Worm (Caenorhabditis elegans): ENCODE results near the gene ZK792.7.
A peak's percentile ranks its signal among the peaks of the same experiment; 100 is the strongest.

Gene ZK792.7

ce11 chrIV:11710331-11710730, 16.1 kb downstream of the ZK792.7 start (continued):
- no peak for TF ChIP-seq lin-39 (tag; optimal IDR thresholded peaks at IDR 0.05)

DNA sequence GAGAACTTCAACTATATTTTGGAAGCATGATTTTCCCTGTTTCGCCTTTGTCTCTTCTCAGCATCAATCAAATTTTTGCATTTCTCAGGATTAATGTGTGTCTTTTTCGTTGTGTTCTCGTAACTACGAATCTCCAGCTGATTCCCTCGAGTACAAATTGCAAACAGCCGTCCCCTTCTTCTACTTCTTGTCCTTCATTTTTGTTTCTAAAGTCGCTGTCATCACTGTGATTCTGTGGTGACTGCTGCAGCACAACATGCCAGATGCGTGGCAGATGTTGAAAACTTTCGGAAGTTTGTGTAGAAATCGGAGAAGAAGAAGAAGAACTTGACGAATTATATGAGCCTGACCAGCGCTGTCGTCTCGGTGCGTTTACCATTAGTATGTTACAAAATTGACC, 19.0 kb downstream of the ZK792.7 start:
- TF ChIP-seq fos-1 (tag; optimal IDR thresholded peaks at IDR 0.05) (no peak), tra-1 (GFP tag; IDR thresholded peaks at IDR 0.05) (no peak), zfp-2 (tag; optimal IDR thresholded peaks at IDR 0.05) (no peak), ceh-62 (tag; optimal IDR thresholded peaks at IDR 0.05) (no peak), zip-11 (GFP tag; IDR thresholded peaks at IDR 0.05) (no peak), egl-43 (GFP tag; IDR thresholded peaks at IDR 0.05) (no peak), mxl-2 (GFP tag; conservative IDR thresholded peaks at IDR 0.05) (no peak), ceh-82 (tag; optimal IDR thresholded peaks at IDR 0.05) (no peak), rbr-2 (tag; optimal IDR thresholded peaks at IDR 0.05) (no peak), nhr-237 (tag; optimal IDR thresholded peaks at IDR 0.05) (no peak), F26F4.8 (GFP tag; conservative IDR thresholded peaks at IDR 0.05) (no peak), nhr-28 (tag; optimal IDR thresholded peaks at IDR 0.05) (no peak), ceh-32 (tag; optimal IDR thresholded peaks at IDR 0.05; ENCODE audit: poor library complexity) (no peak), mdl-1 (tag; optimal IDR thresholded peaks at IDR 0.05) (no peak), nhr-76 (tag; optimal IDR thresholded peaks at IDR 0.05) (no peak), spr-1 (tag; optimal IDR thresholded peaks at IDR 0.05) (no peak), jun-1 (tag; optimal IDR thresholded peaks at IDR 0.05) (no peak)

DNA sequence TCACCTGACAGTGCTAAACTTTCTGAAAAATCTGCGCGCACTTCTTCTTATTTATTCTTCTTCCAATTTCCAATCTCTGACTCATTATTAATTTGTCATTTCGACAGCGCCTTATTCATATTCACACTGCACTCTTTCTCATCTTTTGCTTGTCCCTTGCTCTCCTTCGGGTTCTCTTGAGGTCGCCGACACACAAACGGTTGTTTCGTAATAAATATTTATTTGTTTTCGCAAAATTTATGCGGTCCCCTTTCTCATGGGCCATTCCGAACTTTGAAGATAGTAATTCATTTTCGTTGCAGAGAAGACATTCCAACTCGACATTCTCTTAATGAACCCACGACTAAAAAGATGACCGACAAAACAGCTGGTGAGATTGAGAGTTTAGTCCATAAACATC, 20.5 kb downstream of the ZK792.7 start, which contains the start of gene magi-1:
Gene magi-1 (plus strand): TSS at position 301 of the 400 bp plus-strand sequence.
- TF ChIP-seq cey-2 (tag; optimal IDR thresholded peaks at IDR 0.05; ENCODE audit: borderline replicate concordance, insufficient read depth) (no peak), ztf-7 (tag; optimal IDR thresholded peaks at IDR 0.05) (no peak), ces-1 (GFP tag; optimal IDR thresholded peaks at IDR 0.05) (no peak), F26F4.8 (GFP tag; conservative IDR thresholded peaks at IDR 0.05) (no peak), ztf-11 (tag; optimal IDR thresholded peaks at IDR 0.05) (no peak), Y105C5A.15 (GFP tag; IDR thresholded peaks at IDR 0.05) (no peak), fos-1 (tag; optimal IDR thresholded peaks at IDR 0.05) (no peak), lin-39 (tag; optimal IDR thresholded peaks at IDR 0.05) (no peak), mdt-29 (GFP tag; IDR thresholded peaks at IDR 0.05) (no peak), nhr-41 (GFP tag; IDR thresholded peaks at IDR 0.05) (no peak), aha-1 (tag) (no peak), lsy-2 (tag; optimal IDR thresholded peaks at IDR 0.05) (no peak), hif-1 (tag; optimal IDR thresholded peaks at IDR 0.05) (no peak), daf-19 (GFP tag; conservative IDR thresholded peaks at IDR 0.05) (no peak), fkh-10 (GFP tag; optimal IDR thresholded peaks at IDR 0.05) (no peak)

ce11 chrIV:11716414-11716813, 22.2 kb downstream of the ZK792.7 start:
- TF ChIP-seq ceh-32 (tag; optimal IDR thresholded peaks at IDR 0.05; ENCODE audit: poor library complexity) (no peak), nhr-11 (tag; optimal IDR thresholded peaks at IDR 0.05) (peak; percentile 18)

- TF ChIP-seq lsy-2 (tag; optimal IDR thresholded peaks at IDR 0.05) (peak in 1 of 2 experiments; percentile 8), aha-1 (tag) (no peak), ces-1 (GFP tag; optimal IDR thresholded peaks at IDR 0.05) (peak; percentile 23), zip-2 (tag; optimal IDR thresholded peaks at IDR 0.05) (no peak)
Measured at ce11 chrIV:11717094-11717876, 23.0 kb downstream of the ZK792.7 start.

- no peak for TF ChIP-seq nhr-111 (GFP tag; optimal IDR thresholded peaks at IDR 0.05)
- peak in 1 of 2 experiments; percentile 51 for TF ChIP-seq unc-62 (GFP tag; optimal IDR thresholded peaks at IDR 0.05 in 1 of 2)
- TF ChIP-seq unc-62 (tag; optimal IDR thresholded peaks at IDR 0.05) = no peak
- 0 out of 2 replicates have a peak, but pooled peaks have one; percentile 10 for TF ChIP-seq dmd-6 (GFP tag; IDR thresholded peaks at IDR 0.05)
Measured at ce11 chrIV:11718653-11719052, 24.4 kb downstream of the ZK792.7 start.
